Fruit fly (Drosophila melanogaster): Measurements from ENCODE around the gene CG15386.

The CG15386 gene

dm6 chr2L:2227316-2227715 is 10.3 kb upstream of the CG15386 start (continued):
- TF ChIP-seq CG2875 (GFP tag; optimal IDR thresholded peaks at IDR 0.05) (peak; percentile 54), Hr51 (GFP tag; optimal IDR thresholded peaks at IDR 0.05) (peak in 1 of 2 experiments; percentile 14), croc (GFP tag; conservative IDR thresholded peaks at IDR 0.05) (no peak), Bgb (GFP tag; IDR thresholded peaks at IDR 0.05; ENCODE audit: partially characterized antibody) (no peak), cas (GFP tag; IDR thresholded peaks at IDR 0.05) (no peak), hth (optimal IDR thresholded peaks at IDR 0.05) (no peak), CG17359 (tag; optimal IDR thresholded peaks at IDR 0.05) (peak; percentile 65), CG9437 (GFP tag; optimal IDR thresholded peaks at IDR 0.05) (peak; percentile 19), Tbp (GFP tag; optimal IDR thresholded peaks at IDR 0.05) (no peak), run (tag; optimal IDR thresholded peaks at IDR 0.05) (no peak), Nf-YA (GFP tag; IDR thresholded peaks at IDR 0.05) (peak; percentile 29), stwl (tag; optimal IDR thresholded peaks at IDR 0.05) (no peak), fd3F (GFP tag; optimal IDR thresholded peaks at IDR 0.05) (no peak), CG9817 (tag; optimal IDR thresholded peaks at IDR 0.05) (peak; percentile 2), CG17912 (GFP tag; optimal IDR thresholded peaks at IDR 0.05) (peak; percentile 52), ranshi (GFP tag; IDR thresholded peaks at IDR 0.05) (0 out of 2 replicates have a peak, but pooled peaks have one; percentile 24), CG14860 (GFP tag; IDR thresholded peaks at IDR 0.05; ENCODE audit: partially characterized antibody) (no peak), GATAe (GFP tag; conservative IDR thresholded peaks at IDR 0.05) (0 out of 2 replicates have a peak, but pooled peaks have one; percentile 16), chn (GFP tag; optimal IDR thresholded peaks at IDR 0.05) (peak; percentile 18), zf30C (GFP tag; optimal IDR thresholded peaks at IDR 0.05) (no peak), hkb (optimal IDR thresholded peaks at IDR 0.05) (no peak), hkb (GFP tag; IDR thresholded peaks at IDR 0.05) (peak; percentile 73), her (GFP tag; optimal IDR thresholded peaks at IDR 0.05) (no peak), CG7372 (GFP tag; IDR thresholded peaks at IDR 0.05) (no peak), pzg (GFP tag; optimal IDR thresholded peaks at IDR 0.05) (no peak), CG9727 (GFP tag; optimal IDR thresholded peaks at IDR 0.05) (no peak), CG7963 (GFP tag; IDR thresholded peaks at IDR 0.05; ENCODE audit: partially characterized antibody) (no peak), dpn (GFP tag; optimal IDR thresholded peaks at IDR 0.05) (peak; percentile 26 to 47), CG7987 (GFP tag; optimal IDR thresholded peaks at IDR 0.05) (no peak), CG8388 (GFP tag; optimal IDR thresholded peaks at IDR 0.05) (peak; percentile 35), CG15514 (GFP tag; optimal IDR thresholded peaks at IDR 0.05) (no peak), MESR4 (GFP tag; optimal IDR thresholded peaks at IDR 0.05) (no peak), zfh2 (GFP tag; optimal IDR thresholded peaks at IDR 0.05) (peak; percentile 23), ro (GFP tag; IDR thresholded peaks at IDR 0.05) (no peak), sug (tag; optimal IDR thresholded peaks at IDR 0.05) (no peak), CG11695 (GFP tag; IDR thresholded peaks at IDR 0.05) (peak; percentile 45; the same call in 1 of the 3 replicates), Drgx (GFP tag; IDR thresholded peaks at IDR 0.05) (peak; percentile 84), cwo (GFP tag; optimal IDR thresholded peaks at IDR 0.05) (peak; percentile 11), CG8478 (optimal IDR thresholded peaks at IDR 0.05) (no peak), onecut (GFP tag; IDR thresholded peaks at IDR 0.05) (peak; percentile 47), Lpt (GFP tag; optimal IDR thresholded peaks at IDR 0.05) (no peak), CoRest (tag; optimal IDR thresholded peaks at IDR 0.05) (peak; percentile 21), CG14014 (GFP tag; IDR thresholded peaks at IDR 0.05) (peak; percentile 53; the same call in 1 of the 2 replicates), CG5180 (GFP tag; optimal IDR thresholded peaks at IDR 0.05) (peak; percentile 41), Mad (GFP tag; optimal IDR thresholded peaks at IDR 0.05) (peak; percentile 43), Jarid2 (GFP tag; optimal IDR thresholded peaks at IDR 0.05) (no peak), CG6689 (GFP tag; IDR thresholded peaks at IDR 0.05) (peak; percentile 62), CG14441 (GFP tag; IDR thresholded peaks at IDR 0.05) (peak; percentile 65), CG1832 (GFP tag; optimal IDR thresholded peaks at IDR 0.05) (no peak), Dad (GFP tag; optimal IDR thresholded peaks at IDR 0.05) (no peak), CG3847 (GFP tag; IDR thresholded peaks at IDR 0.05) (no peak)

Measured in whole organism, embryonic.